Fruit fly (Drosophila melanogaster): ENCODE results near the gene CG34281.

- no peak for TF ChIP-seq CG14655 (GFP tag; optimal IDR thresholded peaks at IDR 0.05)
- TF ChIP-seq Pif1A (GFP tag; optimal IDR thresholded peaks at IDR 0.05), result no peak
- no peak for TF ChIP-seq D1 (tag; optimal IDR thresholded peaks at IDR 0.05)
- TF ChIP-seq Snoo (tag; optimal IDR thresholded peaks at IDR 0.05), result no peak
- no peak for TF ChIP-seq CG8301 (tag; optimal IDR thresholded peaks at IDR 0.05)
- TF ChIP-seq EcR (GFP tag; optimal IDR thresholded peaks at IDR 0.05), result no peak
- no peak for TF ChIP-seq CG4496 (GFP tag; IDR thresholded peaks at IDR 0.05)
- TF ChIP-seq CG9948 (tag; optimal IDR thresholded peaks at IDR 0.05), result no peak
- TF ChIP-seq CG8159 (tag; optimal IDR thresholded peaks at IDR 0.05), result no peak
- no peak for TF ChIP-seq fd96Ca (GFP tag; IDR thresholded peaks at IDR 0.05)
- no peak for TF ChIP-seq CG12605 (GFP tag; IDR thresholded peaks at IDR 0.05)
- no peak for TF ChIP-seq rn (GFP tag; IDR thresholded peaks at IDR 0.05)
- TF ChIP-seq gl (tag; optimal IDR thresholded peaks at IDR 0.05), result no peak
Observed at dm6 chr3R:17647444-17647843, 34.8 kb downstream of the CG34281 start, which contains the start of gene CG14322.
